Fruit fly (Drosophila melanogaster) whole organism, embryonic: ENCODE measurements around the gene BNIP3.
A peak's percentile ranks its signal among the peaks of the same experiment; 100 is the strongest.

Experiments used
- Atf3 ChIP-seq: fragments of 200-800 bp; sonication (Bioruptor generic); optimal IDR thresholded peaks from 3 replicates; lab custom pipeline; 2016; ENCODE audit warnings: missing biosample characterization, missing genetic modification characterization
- BEAF-32 ChIP-seq: fragments of 200-800 bp; sonication (Bioruptor generic); optimal IDR thresholded peaks from 3 replicates; lab custom pipeline; 2017; ENCODE audit warnings: missing biosample characterization, missing genetic modification characterization, mild to moderate bottlenecking, moderate library complexity, missing genetic modification reagents
- Bdp1 ChIP-seq: fragments of 200-800 bp; sonication (Bioruptor generic); optimal IDR thresholded peaks from 3 replicates; lab custom pipeline; 2016; ENCODE audit warnings: missing biosample characterization, missing genetic modification characterization
- C15 ChIP-seq: fragments of 200-800 bp; sonication (Bioruptor generic); IDR thresholded peaks from 3 replicates; pipeline ENCODE4 v1.3.6; 2022; ENCODE audit warnings: missing biosample characterization, missing genetic modification characterization
- CG10565 ChIP-seq: fragments of 200-800 bp; sonication (Bioruptor generic); optimal IDR thresholded peaks from 3 replicates; lab custom pipeline; 2016; ENCODE audit warnings: missing biosample characterization, mild to moderate bottlenecking, missing genetic modification characterization
- CG12391 ChIP-seq: fragments of 200-800 bp; sonication (Bioruptor generic); optimal IDR thresholded peaks from 3 replicates; lab custom pipeline; 2018; ENCODE audit warnings: missing biosample characterization, mild to moderate bottlenecking, missing genetic modification characterization, moderate library complexity
- CG13775 ChIP-seq: fragments of 200-800 bp; sonication (Bioruptor generic); optimal IDR thresholded peaks from 3 replicates; lab custom pipeline; 2017; ENCODE audit warnings: missing biosample characterization, mild to moderate bottlenecking, missing genetic modification characterization
- CG14860 ChIP-seq: fragments of 200-800 bp; sonication (Bioruptor generic); IDR thresholded peaks from 3 replicates; pipeline ENCODE4 v1.3.6; 2022; ENCODE audit warnings: missing biosample characterization, missing genetic modification characterization; ENCODE audit not compliant: partially characterized antibody
- CG1529 ChIP-seq: fragments of 200-800 bp; sonication (Bioruptor generic); optimal IDR thresholded peaks from 3 replicates; lab custom pipeline; 2018; ENCODE audit warnings: missing biosample characterization, missing genetic modification characterization
- CG16863 ChIP-seq: fragments of 200-800 bp; sonication (Bioruptor generic); optimal IDR thresholded peaks from 3 replicates; lab custom pipeline; 2016; ENCODE audit warnings: missing biosample characterization, missing genetic modification characterization
- CG18011 ChIP-seq: fragments of 200-800 bp; sonication (Bioruptor generic); optimal IDR thresholded peaks from 2 replicates; lab custom pipeline; 2017; ENCODE audit warnings: missing biosample characterization, missing genetic modification characterization, mild to moderate bottlenecking, moderate library complexity, missing genotype
- CG2116 ChIP-seq: fragments of 200-800 bp; sonication (Bioruptor generic); optimal IDR thresholded peaks from 3 replicates; lab custom pipeline; 2018; ENCODE audit warnings: missing biosample characterization, mild to moderate bottlenecking, missing genetic modification characterization
- CG2875 ChIP-seq: fragments of 200-800 bp; sonication (Bioruptor generic); optimal IDR thresholded peaks from 2 replicates; lab custom pipeline; 2017; ENCODE audit warnings: missing biosample characterization, mild to moderate bottlenecking, missing genetic modification characterization, missing genetic modification reagents
- CG30403 ChIP-seq: fragments of 200-800 bp; sonication (Bioruptor generic); optimal IDR thresholded peaks from 3 replicates; lab custom pipeline; 2016; ENCODE audit warnings: missing biosample characterization, missing genetic modification characterization
- CG31365 ChIP-seq: fragments of 200-800 bp; sonication (Bioruptor generic); optimal IDR thresholded peaks from 2 replicates; lab custom pipeline; 2018; ENCODE audit warnings: missing biosample characterization, mild to moderate bottlenecking, missing genetic modification characterization
- CG33213 ChIP-seq: fragments of 200-800 bp; sonication (Bioruptor generic); optimal IDR thresholded peaks from 3 replicates; lab custom pipeline; 2016; ENCODE audit warnings: missing biosample characterization, missing genetic modification characterization
- CG3838 ChIP-seq: fragments of 200-800 bp; sonication (Bioruptor generic); optimal IDR thresholded peaks from 3 replicates; lab custom pipeline; 2016; ENCODE audit warnings: missing biosample characterization, missing genetic modification characterization
- CG4707 ChIP-seq: fragments of 200-800 bp; sonication (Bioruptor generic); optimal IDR thresholded peaks from 2 replicates; lab custom pipeline; 2018; ENCODE audit warnings: missing biosample characterization, mild to moderate bottlenecking, missing genetic modification characterization, moderate library complexity
- CG7928 ChIP-seq: fragments of 200-800 bp; sonication (Bioruptor generic); optimal IDR thresholded peaks from 2 replicates; lab custom pipeline; 2017; ENCODE audit warnings: missing biosample characterization, mild to moderate bottlenecking, missing genetic modification characterization
- CG8359 ChIP-seq: fragments of 200-800 bp; sonication (Bioruptor generic); optimal IDR thresholded peaks from 2 replicates; lab custom pipeline; 2017; ENCODE audit warnings: missing biosample characterization, mild to moderate bottlenecking, missing genetic modification characterization, borderline replicate concordance
- Camta ChIP-seq: fragments of 200-800 bp; sonication (Bioruptor generic); optimal IDR thresholded peaks from 2 replicates; lab custom pipeline; 2016; ENCODE audit warnings: missing biosample characterization, missing genetic modification characterization
- CoRest ChIP-seq: fragments of 200-800 bp; sonication (Bioruptor generic); optimal IDR thresholded peaks from 3 replicates; lab custom pipeline; 2018; ENCODE audit warnings: missing biosample characterization, mild to moderate bottlenecking, missing genetic modification characterization, moderate library complexity
- Dip3 ChIP-seq: fragments of 200-800 bp; sonication (Bioruptor generic); optimal IDR thresholded peaks from 3 replicates; lab custom pipeline; 2016; ENCODE audit warnings: missing biosample characterization, missing genetic modification characterization
- E2f2 ChIP-seq: fragments of 200-800 bp; sonication (Bioruptor generic); IDR thresholded peaks from 2 replicates; pipeline ENCODE4 v1.3.6; 2022; ENCODE audit warnings: missing biosample characterization, missing genetic modification characterization
- Hr39 ChIP-seq: fragments of >200 bp; optimal IDR thresholded peaks from 2 replicates; lab custom pipeline; 2017
- Hsf ChIP-seq: fragments of 200-800 bp; sonication (Bioruptor generic); optimal IDR thresholded peaks from 3 replicates; lab custom pipeline; 2016; ENCODE audit warnings: missing biosample characterization, missing genetic modification characterization
- Lim3 ChIP-seq: fragments of 200-800 bp; sonication (Bioruptor generic); IDR thresholded peaks from 2 replicates; pipeline ENCODE4 v1.3.6; 2022; ENCODE audit warnings: missing biosample characterization, missing genetic modification characterization
- Neu2 ChIP-seq: fragments of 200-800 bp; sonication (Bioruptor generic); optimal IDR thresholded peaks from 3 replicates; lab custom pipeline; 2016; ENCODE audit warnings: missing biosample characterization, missing genetic modification characterization, borderline replicate concordance
- Optix ChIP-seq: fragments of 200-800 bp; sonication (Bioruptor generic); IDR thresholded peaks from 3 replicates; pipeline ENCODE4 v1.3.6; 2022; ENCODE audit warnings: missing biosample characterization, missing genetic modification characterization
- PHDP ChIP-seq: fragments of 200-800 bp; sonication (Bioruptor generic); optimal IDR thresholded peaks from 3 replicates; lab custom pipeline; 2018; ENCODE audit warnings: missing biosample characterization, mild to moderate bottlenecking, missing genetic modification characterization, moderate library complexity
- Poxn ChIP-seq: fragments of 200-800 bp; sonication (Bioruptor generic); IDR thresholded peaks from 2 replicates; pipeline ENCODE4 v1.3.6; 2022; ENCODE audit warnings: missing biosample characterization, missing genetic modification characterization
- Sry-δ ChIP-seq: fragments of 200-800 bp; sonication (Bioruptor generic); optimal IDR thresholded peaks from 2 replicates; lab custom pipeline; 2016; ENCODE audit warnings: missing biosample characterization, missing genetic modification characterization
- Taf1 ChIP-seq: fragments of 200-800 bp; sonication (Bioruptor generic); IDR thresholded peaks from 2 replicates; pipeline ENCODE4 v1.3.6; 2022; ENCODE audit warnings: missing biosample characterization, missing genetic modification characterization
- ato ChIP-seq: fragments of 200-800 bp; sonication (Bioruptor generic); IDR thresholded peaks from 2 replicates; pipeline ENCODE4 v1.3.6; 2022; ENCODE audit warnings: missing biosample characterization, missing genetic modification characterization; ENCODE audit not compliant: partially characterized antibody
- cwo ChIP-seq: fragments of 200-800 bp; sonication (Bioruptor generic); optimal IDR thresholded peaks from 3 replicates; lab custom pipeline; 2017; ENCODE audit warnings: missing biosample characterization, missing genetic modification characterization, mild to moderate bottlenecking, moderate library complexity, missing genetic modification reagents
- emc ChIP-seq: fragments of 200-800 bp; sonication (Bioruptor generic); optimal IDR thresholded peaks from 2 replicates; lab custom pipeline; 2016; ENCODE audit warnings: missing biosample characterization, missing genetic modification characterization
- fru ChIP-seq: fragments of >200 bp; optimal IDR thresholded peaks from 2 replicates; lab custom pipeline; 2017
- ftz-f1 ChIP-seq: fragments of 200-800 bp; sonication (Bioruptor generic); optimal IDR thresholded peaks from 2 replicates; lab custom pipeline; 2016; ENCODE audit warnings: missing biosample characterization, missing genetic modification characterization
- ham ChIP-seq: fragments of 200-800 bp; sonication (Bioruptor generic); IDR thresholded peaks from 2 replicates; pipeline ENCODE4 v1.3.6; 2022; ENCODE audit warnings: missing biosample characterization, missing genetic modification characterization
- ind ChIP-seq: fragments of 200-800 bp; sonication (Bioruptor generic); optimal IDR thresholded peaks from 3 replicates; lab custom pipeline; 2016; ENCODE audit warnings: missing biosample characterization, missing genetic modification characterization
- lmd ChIP-seq: fragments of 200-800 bp; sonication (Bioruptor generic); IDR thresholded peaks from 2 replicates; pipeline ENCODE4 v1.3.6; 2022; ENCODE audit warnings: missing biosample characterization, missing genetic modification characterization
- lov ChIP-seq, 2 experiments: fragments of 200-800 bp in 1 of 2; fragments of >200 bp in 1 of 2; sonication (Bioruptor generic) in 1 of 2; IDR thresholded peaks in 1 of 2; optimal IDR thresholded peaks in 1 of 2; 2 replicates in 1 of 2; 3 replicates in 1 of 2; pipeline versions ENCODE4 v1.3.6 to Lab custom; 2017 to 2022; ENCODE audit warnings: missing biosample characterization in 1 of 2, missing genetic modification characterization in 1 of 2
- oc ChIP-seq: fragments of 200-800 bp; sonication (Bioruptor generic); optimal IDR thresholded peaks from 2 replicates; lab custom pipeline; 2018; ENCODE audit warnings: missing biosample characterization, mild to moderate bottlenecking, missing genetic modification characterization, moderate library complexity
- p53 ChIP-seq: fragments of 200-800 bp; sonication (Bioruptor generic); optimal IDR thresholded peaks from 2 replicates; lab custom pipeline; 2016; ENCODE audit warnings: missing biosample characterization, missing genetic modification characterization
- sens ChIP-seq: fragments of 200-800 bp; sonication (Bioruptor generic); peaks from one replicate; lab custom pipeline; 2016; ENCODE audit warnings: missing biosample characterization, missing genetic modification characterization
- slbo ChIP-seq: fragments of 200-800 bp; sonication (Bioruptor generic); IDR thresholded peaks from 2 replicates; pipeline ENCODE4 v1.3.6; 2022; ENCODE audit warnings: missing biosample characterization, missing genetic modification characterization
- so ChIP-seq: fragments of 200-800 bp; sonication (Bioruptor generic); IDR thresholded peaks from 3 replicates; pipeline ENCODE4 v1.3.6; 2022; ENCODE audit warnings: missing biosample characterization, missing genetic modification characterization
- tap ChIP-seq: fragments of 200-800 bp; optimal IDR thresholded peaks from 3 replicates; lab custom pipeline; 2019; ENCODE audit warnings: missing biosample characterization, mild to moderate bottlenecking, missing genetic modification characterization, moderate library complexity
- usp ChIP-seq: fragments of >200 bp; optimal IDR thresholded peaks from 2 replicates; lab custom pipeline; 2017; ENCODE audit warnings: missing biosample characterization, missing genetic modification characterization
- zf30C ChIP-seq: fragments of 200-800 bp; sonication (Bioruptor generic); optimal IDR thresholded peaks from 3 replicates; lab custom pipeline; 2018; ENCODE audit warnings: missing biosample characterization, mild to moderate bottlenecking, missing genetic modification characterization
- zfh1 ChIP-seq: fragments of 200-800 bp; sonication (Bioruptor generic); IDR thresholded peaks from 3 replicates; pipeline ENCODE4 v1.3.6; 2022; ENCODE audit warnings: missing biosample characterization, missing genetic modification characterization

Gene BNIP3

DNA sequence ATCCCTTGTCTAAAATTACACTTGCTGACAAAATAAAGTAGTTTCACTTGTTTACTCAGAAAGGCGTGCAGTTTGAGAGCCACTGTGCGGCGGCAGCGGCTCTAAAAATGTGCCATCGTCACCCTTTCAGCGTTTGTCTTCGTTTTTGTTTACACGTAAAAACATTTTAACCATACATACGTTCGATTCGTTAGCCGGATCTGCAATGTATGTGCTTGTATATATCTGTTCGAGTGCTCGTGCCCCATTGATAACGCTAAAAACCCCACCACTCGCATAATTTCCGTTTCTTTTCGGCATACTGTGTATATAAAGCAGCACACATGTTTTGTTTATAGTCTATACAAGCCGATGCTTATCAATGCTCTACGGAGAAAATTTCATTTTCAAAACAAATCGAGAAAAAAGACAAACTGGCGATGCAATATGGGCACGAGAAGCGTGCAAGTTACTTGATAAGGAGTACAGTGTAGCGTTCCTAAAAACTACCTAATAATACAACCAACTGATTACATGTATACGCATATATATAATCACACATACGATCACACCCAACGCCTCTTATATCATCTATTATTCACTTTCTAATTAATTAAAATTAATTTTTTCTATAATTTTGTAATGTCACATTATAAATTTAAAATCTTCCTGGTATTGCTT, 2.5 kb downstream of the BNIP3 start (continued):
- peak; percentile 61 for TF ChIP-seq CG12391
- no peak for TF ChIP-seq ftz-f1 (GFP tag; lab: Kevin White, UChicago)
- no peak for TF ChIP-seq fru (lab: Kevin White, UChicago)
- TF ChIP-seq CG31365 (tag; lab: Kevin White, UChicago) = no peak
- peak; percentile 52 for TF ChIP-seq CoRest (tag; lab: Kevin White, UChicago)
- no peak for TF ChIP-seq CG10565 (GFP tag; lab: Kevin White, UChicago)
- TF ChIP-seq CG7928 (GFP tag; lab: Kevin White, UChicago) = no peak
- no peak for TF ChIP-seq Hr39
- no peak for TF ChIP-seq oc (tag; lab: Kevin White, UChicago)
- no peak for TF ChIP-seq Dip3
- no peak for TF ChIP-seq Poxn
- TF ChIP-seq CG1529 (GFP tag; lab: Kevin White, UChicago) = no peak
- no peak for TF ChIP-seq Optix (GFP tag; lab: Robert Waterston, UW)
- no peak for TF ChIP-seq Hsf (GFP tag; lab: Kevin White, UChicago)
- no peak for TF ChIP-seq Sry-δ (GFP tag; lab: Kevin White, UChicago)
- TF ChIP-seq CG2875 (GFP tag; lab: Kevin White, UChicago) = no peak
- no peak for TF ChIP-seq emc
- TF ChIP-seq p53 (GFP tag; lab: Kevin White, UChicago) = no peak
- TF ChIP-seq CG4707 = no peak
- TF ChIP-seq Taf1 (GFP tag; lab: Robert Waterston, UW) = 0 out of 2 replicates have a peak, but pooled peaks have one; percentile 8
- no peak for TF ChIP-seq CG14860
- TF ChIP-seq CG16863 (GFP tag; lab: Kevin White, UChicago) = no peak
- TF ChIP-seq BEAF-32 (GFP tag; lab: Kevin White, UChicago) = no peak
- TF ChIP-seq CG8359 = peak; percentile 38
- TF ChIP-seq slbo = peak; percentile 32; the same call in 1 of the 2 replicates
- TF ChIP-seq zf30C (GFP tag; lab: Kevin White, UChicago) = peak; percentile 45
- TF ChIP-seq lov (optimal IDR thresholded peaks at IDR 0.05; lab: Kevin White, UChicago) = no peak
- TF ChIP-seq lov (GFP tag; IDR thresholded peaks at IDR 0.05; lab: Robert Waterston, UW) = no peak
- 0 out of 3 replicates have a peak, but pooled peaks have one; percentile 6 for TF ChIP-seq so
- no peak for TF ChIP-seq Lim3 (GFP tag; lab: Robert Waterston, UW)
- TF ChIP-seq ato (GFP tag; lab: Robert Waterston, UW) = 0 out of 2 replicates have a peak, but pooled peaks have one; percentile 37
- TF ChIP-seq CG30403 = peak; percentile 47
- no peak for TF ChIP-seq CG13775
- TF ChIP-seq CG3838 (GFP tag; lab: Kevin White, UChicago) = no peak
- TF ChIP-seq Atf3 (GFP tag; lab: Kevin White, UChicago) = no peak
- no peak for TF ChIP-seq CG33213 (GFP tag; lab: Kevin White, UChicago)
- TF ChIP-seq CG18011 (GFP tag; lab: Kevin White, UChicago) = no peak
- no peak for TF ChIP-seq lmd (GFP tag; lab: Robert Waterston, UW)
- TF ChIP-seq zfh1 (GFP tag; lab: Robert Waterston, UW) = peak; percentile 56; the same call in 1 of the 3 replicates
- no peak for TF ChIP-seq Camta (GFP tag; lab: Kevin White, UChicago)
- TF ChIP-seq Bdp1 (GFP tag; lab: Kevin White, UChicago) = no peak
- no peak for TF ChIP-seq C15 (GFP tag; lab: Robert Waterston, UW)
- TF ChIP-seq PHDP (tag; lab: Kevin White, UChicago) = peak; percentile 45
- TF ChIP-seq ham = no peak
- peak; percentile 42 for TF ChIP-seq ind
- TF ChIP-seq tap = peak; percentile 64
- no peak for TF ChIP-seq usp (GFP tag; lab: Kevin White, UChicago)
- TF ChIP-seq CG2116 = peak; percentile 7
- no peak; the same call in 1 of the 2 replicates for TF ChIP-seq E2f2 (GFP tag; lab: Robert Waterston, UW)
- TF ChIP-seq Neu2 = no peak
- peak; percentile 81 for TF ChIP-seq sens
- peak; percentile 57 for TF ChIP-seq cwo (GFP tag; lab: Kevin White, UChicago)
